Fruit fly (Drosophila melanogaster) whole organism, embryonic: Measurements from ENCODE around the gene Liprin-beta.

ENCODE experiments used
- Ada2b ChIP-seq: fragments of 200-800 bp; sonication (Bioruptor generic); IDR thresholded peaks from 2 replicates; pipeline ENCODE4 v1.3.6; 2022; ENCODE audit warnings: missing biosample characterization, missing genetic modification characterization
- B-H1 ChIP-seq: fragments of 200-800 bp; sonication (Bioruptor generic); IDR thresholded peaks from 3 replicates; pipeline ENCODE4 v1.3.6; 2022; ENCODE audit warnings: missing biosample characterization, missing genetic modification characterization
- CG10366 ChIP-seq: fragments of 200-800 bp; sonication (Bioruptor generic); IDR thresholded peaks from 2 replicates; pipeline ENCODE4 v1.3.6; 2022; ENCODE audit warnings: missing biosample characterization, missing genetic modification characterization
- CG11398 ChIP-seq: fragments of 200-800 bp; sonication (Bioruptor generic); optimal IDR thresholded peaks from 2 replicates; lab custom pipeline; 2016; ENCODE audit warnings: missing biosample characterization, missing genetic modification characterization
- CG12104 ChIP-seq: fragments of 200-800 bp; sonication (Bioruptor generic); optimal IDR thresholded peaks from 3 replicates; lab custom pipeline; 2016; ENCODE audit warnings: missing biosample characterization, missing genetic modification characterization
- CG12219 ChIP-seq: fragments of 200-800 bp; sonication (Bioruptor generic); optimal IDR thresholded peaks from 3 replicates; lab custom pipeline; 2018; ENCODE audit warnings: missing biosample characterization, mild to moderate bottlenecking, missing genetic modification characterization
- CG1233 ChIP-seq: fragments of 200-800 bp; sonication (Bioruptor generic); optimal IDR thresholded peaks from 4 replicates; lab custom pipeline; 2018; ENCODE audit warnings: missing biosample characterization, mild to moderate bottlenecking, missing genetic modification characterization
- CG12391 ChIP-seq: fragments of 200-800 bp; sonication (Bioruptor generic); optimal IDR thresholded peaks from 3 replicates; lab custom pipeline; 2018; ENCODE audit warnings: missing biosample characterization, mild to moderate bottlenecking, missing genetic modification characterization, moderate library complexity
- CG15479 ChIP-seq: fragments of 200-800 bp; sonication (Bioruptor generic); optimal IDR thresholded peaks from 3 replicates; lab custom pipeline; 2019; ENCODE audit warnings: missing biosample characterization, mild to moderate bottlenecking, missing genetic modification characterization, moderate library complexity
- CG1602 ChIP-seq: fragments of 200-800 bp; sonication (Bioruptor generic); optimal IDR thresholded peaks from 3 replicates; lab custom pipeline; 2016; ENCODE audit warnings: missing biosample characterization, missing genetic modification characterization
- CG17359 ChIP-seq: fragments of 200-800 bp; sonication (Bioruptor generic); optimal IDR thresholded peaks from 3 replicates; lab custom pipeline; 2018; ENCODE audit warnings: missing biosample characterization, mild to moderate bottlenecking, missing genetic modification characterization, moderate library complexity
- CG17361 ChIP-seq: fragments of 200-800 bp; sonication (Bioruptor generic); IDR thresholded peaks from 3 replicates; pipeline ENCODE4 v1.3.6; 2022; ENCODE audit warnings: missing biosample characterization, missing genetic modification characterization
- CG18619 ChIP-seq: fragments of 200-800 bp; sonication (Bioruptor generic); optimal IDR thresholded peaks from 3 replicates; lab custom pipeline; 2017; ENCODE audit warnings: missing biosample characterization, mild to moderate bottlenecking, missing genetic modification characterization
- CG30403 ChIP-seq: fragments of 200-800 bp; sonication (Bioruptor generic); optimal IDR thresholded peaks from 3 replicates; lab custom pipeline; 2016; ENCODE audit warnings: missing biosample characterization, missing genetic modification characterization
- CG4424 ChIP-seq: fragments of 200-800 bp; sonication (Bioruptor generic); optimal IDR thresholded peaks from 3 replicates; lab custom pipeline; 2016; ENCODE audit warnings: missing biosample characterization, missing genetic modification characterization
- CG4617 ChIP-seq: fragments of 200-800 bp; sonication (Bioruptor generic); optimal IDR thresholded peaks from 3 replicates; lab custom pipeline; 2016; ENCODE audit warnings: missing biosample characterization, missing genetic modification characterization, borderline replicate concordance
- CG4854 ChIP-seq: fragments of 200-800 bp; sonication (Bioruptor generic); optimal IDR thresholded peaks from 2 replicates; lab custom pipeline; 2016; ENCODE audit warnings: missing biosample characterization, missing genetic modification characterization, inconsistent platforms
- CG6175 ChIP-seq: fragments of 200-800 bp; sonication (Bioruptor generic); IDR thresholded peaks from 3 replicates; pipeline ENCODE4 v1.3.6; 2022; ENCODE audit warnings: missing biosample characterization, missing genetic modification characterization
- CG6654 ChIP-seq: fragments of 200-800 bp; sonication (Bioruptor generic); optimal IDR thresholded peaks from 2 replicates; lab custom pipeline; 2017; ENCODE audit warnings: missing biosample characterization, mild to moderate bottlenecking, missing genetic modification characterization
- CG6765 ChIP-seq: fragments of 200-800 bp; sonication (Bioruptor generic); optimal IDR thresholded peaks from 3 replicates; lab custom pipeline; 2017; ENCODE audit warnings: missing biosample characterization, mild to moderate bottlenecking, missing genetic modification characterization
- CG6813 ChIP-seq: fragments of 200-800 bp; sonication (Bioruptor generic); optimal IDR thresholded peaks from 2 replicates; lab custom pipeline; 2017; ENCODE audit warnings: missing biosample characterization, missing genetic modification characterization, mild to moderate bottlenecking, moderate library complexity, missing genetic modification reagents
- CG7556 ChIP-seq: fragments of 200-800 bp; sonication (Bioruptor generic); optimal IDR thresholded peaks from 2 replicates; lab custom pipeline; 2017; ENCODE audit warnings: missing biosample characterization, mild to moderate bottlenecking, missing genetic modification characterization
- CG8290 ChIP-seq, 3 experiments: fragments of 200-800 bp; sonication (Bioruptor generic); optimal IDR thresholded peaks; 2 replicates each; lab custom pipeline; 2016 to 2019; ENCODE audit warnings: missing biosample characterization in 3 of 3, missing genetic modification characterization in 3 of 3, mild to moderate bottlenecking in 2 of 3, moderate library complexity in 1 of 3
- CG8359 ChIP-seq: fragments of 200-800 bp; sonication (Bioruptor generic); optimal IDR thresholded peaks from 2 replicates; lab custom pipeline; 2017; ENCODE audit warnings: missing biosample characterization, mild to moderate bottlenecking, missing genetic modification characterization, borderline replicate concordance
- CG8388 ChIP-seq: fragments of 200-800 bp; sonication (Bioruptor generic); optimal IDR thresholded peaks from 2 replicates; lab custom pipeline; 2019; ENCODE audit warnings: missing biosample characterization, mild to moderate bottlenecking, missing genetic modification characterization, moderate library complexity
- CG9817 ChIP-seq: fragments of 200-800 bp; sonication (Bioruptor generic); optimal IDR thresholded peaks from 2 replicates; lab custom pipeline; 2018; ENCODE audit warnings: missing biosample characterization, mild to moderate bottlenecking, missing genetic modification characterization, moderate library complexity
- D19B ChIP-seq: fragments of 200-800 bp; sonication (Bioruptor generic); optimal IDR thresholded peaks from 2 replicates; lab custom pipeline; 2017; ENCODE audit warnings: missing biosample characterization, mild to moderate bottlenecking, missing genetic modification characterization
- Dip3 ChIP-seq: fragments of 200-800 bp; sonication (Bioruptor generic); optimal IDR thresholded peaks from 3 replicates; lab custom pipeline; 2016; ENCODE audit warnings: missing biosample characterization, missing genetic modification characterization
- Dref ChIP-seq: fragments of 200-800 bp; sonication (Bioruptor generic); IDR thresholded peaks from 2 replicates; pipeline ENCODE4 v1.3.6; 2022; ENCODE audit warnings: missing biosample characterization, missing genetic modification characterization
- Gug ChIP-seq: fragments of 200-800 bp; sonication (Bioruptor generic); IDR thresholded peaks from 4 replicates; pipeline ENCODE4 v1.3.6; 2022; ENCODE audit warnings: missing biosample characterization, missing genetic modification characterization
- HmgZ ChIP-seq: fragments of 200-800 bp; sonication (Bioruptor generic); optimal IDR thresholded peaks from 2 replicates; lab custom pipeline; 2018; ENCODE audit warnings: missing biosample characterization, mild to moderate bottlenecking, missing genetic modification characterization
- Kr ChIP-seq: fragments of 200-800 bp; sonication (Bioruptor generic); optimal IDR thresholded peaks from 2 replicates; lab custom pipeline; 2017; ENCODE audit warnings: missing biosample characterization, mild to moderate bottlenecking, missing genetic modification characterization
- MTF-1 ChIP-seq: fragments of 200-800 bp; sonication (Bioruptor generic); optimal IDR thresholded peaks from 2 replicates; lab custom pipeline; 2018; ENCODE audit warnings: missing biosample characterization, mild to moderate bottlenecking, missing genetic modification characterization, borderline replicate concordance
- Nf-YC ChIP-seq: fragments of 200-800 bp; optimal IDR thresholded peaks from 3 replicates; lab custom pipeline; 2019; ENCODE audit warnings: missing biosample characterization, mild to moderate bottlenecking, missing genetic modification characterization, moderate library complexity
- Sox100B ChIP-seq: fragments of 200-800 bp; sonication (Bioruptor generic); optimal IDR thresholded peaks from 3 replicates; lab custom pipeline; 2018; ENCODE audit warnings: missing biosample characterization, mild to moderate bottlenecking, missing genetic modification characterization
- Tbp ChIP-seq: fragments of >200 bp; optimal IDR thresholded peaks from 2 replicates; lab custom pipeline; 2018; ENCODE audit warnings: missing biosample characterization, missing genetic modification characterization
- Xbp1 ChIP-seq: fragments of 200-800 bp; sonication (Bioruptor generic); optimal IDR thresholded peaks from 3 replicates; lab custom pipeline; 2016; ENCODE audit warnings: missing biosample characterization, mild to moderate bottlenecking, missing genetic modification characterization
- ab ChIP-seq: fragments of 200-800 bp; sonication (Bioruptor generic); optimal IDR thresholded peaks from 2 replicates; lab custom pipeline; 2016; ENCODE audit warnings: missing biosample characterization, missing genetic modification characterization
- bigmax ChIP-seq: fragments of 200-800 bp; sonication (Bioruptor generic); optimal IDR thresholded peaks from 2 replicates; lab custom pipeline; 2018; ENCODE audit warnings: missing biosample characterization, mild to moderate bottlenecking, missing genetic modification characterization
- danr ChIP-seq: fragments of 200-800 bp; sonication (Bioruptor generic); IDR thresholded peaks from 2 replicates; pipeline ENCODE4 v1.3.6; 2022; ENCODE audit warnings: missing biosample characterization, missing genetic modification characterization
- grau ChIP-seq: fragments of 200-800 bp; optimal IDR thresholded peaks from 3 replicates; lab custom pipeline; 2019; ENCODE audit warnings: missing biosample characterization, mild to moderate bottlenecking, missing genetic modification characterization, moderate library complexity
- gsb ChIP-seq: fragments of 200-800 bp; sonication (Bioruptor generic); IDR thresholded peaks from 2 replicates; pipeline ENCODE4 v1.3.6; 2022; ENCODE audit warnings: missing biosample characterization, missing genetic modification characterization
- maf-S ChIP-seq: fragments of 200-800 bp; sonication (Bioruptor generic); optimal IDR thresholded peaks from 2 replicates; lab custom pipeline; 2016; ENCODE audit warnings: missing biosample characterization, missing genetic modification characterization
- nmo ChIP-seq: fragments of 200-800 bp; sonication (Bioruptor generic); optimal IDR thresholded peaks from 2 replicates; lab custom pipeline; 2018; ENCODE audit warnings: missing biosample characterization, mild to moderate bottlenecking, missing genetic modification characterization, moderate library complexity
- pb ChIP-seq: fragments of 200-800 bp; sonication (Bioruptor generic); optimal IDR thresholded peaks from 3 replicates; lab custom pipeline; 2016; ENCODE audit warnings: missing biosample characterization, missing genetic modification characterization
- pho ChIP-seq: fragments of 200-800 bp; sonication (Bioruptor generic); optimal IDR thresholded peaks from 2 replicates; lab custom pipeline; 2016; ENCODE audit warnings: missing biosample characterization, missing genetic modification characterization
- phol ChIP-seq: fragments of 200-800 bp; sonication (Bioruptor generic); optimal IDR thresholded peaks from 3 replicates; lab custom pipeline; 2018; ENCODE audit warnings: missing biosample characterization, mild to moderate bottlenecking, missing genetic modification characterization, moderate library complexity
- scrt ChIP-seq: fragments of 200-800 bp; sonication (Bioruptor generic); optimal IDR thresholded peaks from 2 replicates; lab custom pipeline; 2018; ENCODE audit warnings: missing biosample characterization, mild to moderate bottlenecking, missing genetic modification characterization, moderate library complexity
- sd ChIP-seq: fragments of 200-800 bp; sonication (Bioruptor generic); optimal IDR thresholded peaks from 3 replicates; lab custom pipeline; 2018; ENCODE audit warnings: missing biosample characterization, mild to moderate bottlenecking, missing genetic modification characterization, moderate library complexity

Gene Liprin-beta

DNA sequence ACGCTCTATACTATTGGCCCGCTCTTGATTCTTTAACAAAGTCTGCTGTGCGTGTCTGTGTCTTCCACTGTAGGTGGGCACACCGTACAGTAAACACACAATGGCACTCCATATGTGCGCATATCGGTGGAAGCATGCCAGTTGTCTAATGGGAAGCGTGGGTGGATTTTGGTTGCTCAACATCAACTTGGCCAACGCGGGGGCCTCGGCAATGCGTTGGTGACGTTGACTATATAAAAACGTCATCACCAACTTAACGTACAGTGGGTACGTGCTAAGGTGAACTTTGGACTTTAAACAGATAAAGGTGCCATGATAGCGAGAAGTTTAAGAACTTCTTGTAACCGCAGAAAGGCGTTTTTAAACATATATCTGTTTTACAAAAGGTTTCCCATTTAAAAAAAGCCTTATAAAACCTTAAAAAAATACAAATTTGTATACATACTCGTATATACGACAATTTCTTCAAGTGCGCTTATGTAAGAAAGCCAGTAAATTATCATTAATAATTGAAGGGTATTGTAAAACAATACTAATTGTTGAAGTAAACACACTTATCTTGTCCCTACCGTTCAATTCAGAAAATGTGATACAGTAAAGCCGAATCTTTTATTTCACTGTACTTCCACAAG lies 33.3 kb upstream of the Liprin-beta start (continued):
- TF ChIP-seq Ada2b (GFP tag; lab: Robert Waterston, UW) (peak; percentile 44; the same call in 1 of the 2 replicates), CG18619 (peak; percentile 60), Dip3 (GFP tag; lab: Kevin White, UChicago) (peak; percentile 50), Sox100B (GFP tag; lab: Kevin White, UChicago) (peak; percentile 63), CG12104 (peak; percentile 68), bigmax (no peak), danr (no peak), CG6765 (GFP tag; lab: Kevin White, UChicago) (peak; percentile 55), nmo (GFP tag; lab: Kevin White, UChicago) (peak; percentile 43), CG4424 (GFP tag; lab: Kevin White, UChicago) (peak; percentile 37), D19B (GFP tag; lab: Kevin White, UChicago) (peak; percentile 49), B-H1 (no peak), CG6175 (GFP tag; lab: Robert Waterston, UW) (0 out of 3 replicates have a peak, but pooled peaks have one; percentile 9), gsb (0 out of 2 replicates have a peak, but pooled peaks have one; percentile 43), CG12391 (tag; lab: Kevin White, UChicago) (peak; percentile 46), CG12219 (peak; percentile 31), CG30403 (peak; percentile 55), maf-S (GFP tag; lab: Kevin White, UChicago) (no peak), Nf-YC (tag; lab: Kevin White, UChicago) (peak; percentile 57), CG4617 (no peak), CG17359 (tag; lab: Kevin White, UChicago) (peak; percentile 49), pho (GFP tag; lab: Kevin White, UChicago) (peak; percentile 42), scrt (GFP tag; lab: Kevin White, UChicago) (peak; percentile 51), Kr (GFP tag; lab: Kevin White, UChicago) (no peak), CG6654 (GFP tag; lab: Kevin White, UChicago) (peak; percentile 15), CG8359 (GFP tag; lab: Kevin White, UChicago) (no peak), sd (peak; percentile 72), ab (GFP tag; lab: Kevin White, UChicago) (no peak), CG8290 (GFP tag; optimal IDR thresholded peaks at IDR 0.05; lab: Kevin White, UChicago) (no peak), CG8290 (tag; optimal IDR thresholded peaks at IDR 0.05; lab: Kevin White, UChicago) (peak in 1 of 2 experiments; percentile 42), Gug (GFP tag; lab: Robert Waterston, UW) (peak; percentile 19; the same call in 1 of the 4 replicates), MTF-1 (GFP tag; lab: Kevin White, UChicago) (no peak), CG17361 (GFP tag; lab: Robert Waterston, UW) (peak; percentile 67; the same call in 2 of the 3 replicates), CG7556 (GFP tag; lab: Kevin White, UChicago) (peak; percentile 59), phol (peak; percentile 48), CG1602 (peak; percentile 19), CG10366 (0 out of 2 replicates have a peak, but pooled peaks have one; percentile 26), CG8388 (GFP tag; lab: Kevin White, UChicago) (no peak), HmgZ (tag; lab: Kevin White, UChicago) (no peak), CG6813 (GFP tag; lab: Kevin White, UChicago) (peak; percentile 43), Tbp (no peak), grau (tag; lab: Kevin White, UChicago) (peak; percentile 92), CG4854 (GFP tag; lab: Kevin White, UChicago) (peak; percentile 23), pb (GFP tag; lab: Kevin White, UChicago) (no peak), Dref (GFP tag; lab: Robert Waterston, UW) (no peak), CG11398 (GFP tag; lab: Kevin White, UChicago) (peak; percentile 10), CG15479 (GFP tag; lab: Kevin White, UChicago) (no peak), Xbp1 (GFP tag; lab: Kevin White, UChicago) (peak; percentile 51), CG9817 (tag; lab: Kevin White, UChicago) (peak; percentile 54), CG1233 (GFP tag; lab: Kevin White, UChicago) (peak; percentile 13)
